Fruit fly (Drosophila melanogaster) whole organism, prepupa: Measurements from ENCODE around the gene Pp1-Y1.

Source experiments
- CG11762 ChIP-seq: fragments of 200-800 bp; sonication (Bioruptor generic); optimal IDR thresholded peaks from 3 replicates; lab custom pipeline; 2016; ENCODE audit warnings: missing biosample characterization, missing genetic modification characterization; ENCODE audit not compliant: insufficient read depth
- CG6276 ChIP-seq: fragments of 200-800 bp; sonication (Bioruptor generic); optimal IDR thresholded peaks from 2 replicates; lab custom pipeline; 2017; ENCODE audit warnings: missing biosample characterization, mild to moderate bottlenecking, missing genetic modification characterization
- CG6808 ChIP-seq: fragments of 200-800 bp; sonication (Bioruptor generic); optimal IDR thresholded peaks from 3 replicates; lab custom pipeline; 2017; ENCODE audit warnings: missing biosample characterization, missing genetic modification characterization, mild to moderate bottlenecking, moderate library complexity, missing genetic modification reagents
- Eip93F ChIP-seq: fragments of 200-800 bp; sonication (Bioruptor generic); optimal IDR thresholded peaks from 2 replicates; lab custom pipeline; 2016; ENCODE audit warnings: missing biosample characterization, mild to moderate bottlenecking, missing genetic modification characterization
- Ets96B ChIP-seq: fragments of 200-800 bp; optimal IDR thresholded peaks from 2 replicates; lab custom pipeline; 2019; ENCODE audit warnings: missing biosample characterization, mild to moderate bottlenecking, missing genetic modification characterization, moderate library complexity
- Sox102F ChIP-seq: fragments of 200-800 bp; sonication (Bioruptor generic); optimal IDR thresholded peaks from 2 replicates; lab custom pipeline; 2016; ENCODE audit warnings: missing biosample characterization, mild to moderate bottlenecking, missing genetic modification characterization
- Sox15 ChIP-seq: fragments of 200-800 bp; sonication (Bioruptor generic); optimal IDR thresholded peaks from 3 replicates; lab custom pipeline; 2016; ENCODE audit warnings: missing biosample characterization, missing genetic modification characterization
- lz ChIP-seq: fragments of 200-800 bp; sonication (Bioruptor generic); optimal IDR thresholded peaks from 3 replicates; lab custom pipeline; 2016; ENCODE audit warnings: missing biosample characterization, missing genetic modification characterization
- salr ChIP-seq, 2 experiments: fragments of 200-800 bp; sonication (Bioruptor generic); optimal IDR thresholded peaks; 3 replicates each; lab custom pipeline; 2016 to 2018; ENCODE audit warnings: missing biosample characterization in 2 of 2, missing genetic modification characterization in 2 of 2, mild to moderate bottlenecking in 1 of 2
- ss ChIP-seq, 2 experiments: fragments of 200-800 bp; sonication (Bioruptor generic); optimal IDR thresholded peaks; 2 replicates in 1 of 2; 3 replicates in 1 of 2; lab custom pipeline; 2017 to 2018; ENCODE audit warnings: mild to moderate bottlenecking in 2 of 2, missing biosample characterization in 2 of 2, missing genetic modification characterization in 2 of 2, moderate library complexity in 1 of 2

Gene Pp1-Y1

DNA sequence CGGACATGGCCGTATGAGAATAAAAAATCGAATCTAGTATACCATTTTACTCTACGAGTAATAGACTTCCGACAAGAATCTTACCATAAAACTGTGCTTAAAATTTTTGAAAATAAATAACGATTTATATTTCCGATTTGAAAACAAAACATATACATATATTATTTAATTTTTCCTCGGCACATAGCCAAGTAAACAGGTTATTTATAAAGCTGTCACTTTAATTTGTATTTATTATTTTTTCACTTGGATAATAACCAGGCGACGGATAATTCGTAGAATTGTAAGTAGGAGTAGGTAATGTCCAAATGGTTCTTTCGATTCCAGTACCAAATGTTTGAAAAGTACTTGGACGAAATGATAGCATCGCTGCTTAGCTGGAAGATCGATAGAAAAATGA is at the start of gene Pp1-Y1:
Gene Pp1-Y1, plus strand, starts transcription at position 301 of the 400 bp plus-strand sequence.
- no peak for TF ChIP-seq lz (GFP tag; lab: Kevin White, UChicago)
- TF ChIP-seq CG11762 (GFP tag; lab: Kevin White, UChicago) = no peak
- no peak for TF ChIP-seq Sox102F (GFP tag; lab: Kevin White, UChicago)
- TF ChIP-seq CG6276 (GFP tag; lab: Kevin White, UChicago) = no peak
- TF ChIP-seq Ets96B (tag; lab: Kevin White, UChicago) = no peak
- TF ChIP-seq CG6808 (GFP tag; lab: Kevin White, UChicago) = no peak
- no peak for TF ChIP-seq ss (GFP tag; optimal IDR thresholded peaks at IDR 0.05; lab: Kevin White, UChicago)
- no peak for TF ChIP-seq salr (GFP tag; optimal IDR thresholded peaks at IDR 0.05; lab: Kevin White, UChicago)
- TF ChIP-seq Sox15 (GFP tag; lab: Kevin White, UChicago) = no peak
- no peak for TF ChIP-seq Eip93F (GFP tag; lab: Kevin White, UChicago)
